Worm (Caenorhabditis elegans) whole organism, L3 larva: Measurements from ENCODE around the gene gpr-2.

ENCODE experiments used
- aly-2 ChIP-seq: fragments of 150-350 bp; optimal IDR thresholded peaks from 2 replicates; lab custom pipeline; 2014; ENCODE audit warnings: missing biosample characterization, missing genetic modification characterization
- fkh-10 ChIP-seq: sonication (generic microtip); optimal IDR thresholded peaks from 2 replicates; lab custom pipeline; 2017; ENCODE audit warnings: missing biosample characterization, missing genetic modification reagents, missing genetic modification characterization
- fos-1 ChIP-seq: fragments of 150-350 bp; optimal IDR thresholded peaks from 2 replicates; lab custom pipeline; 2014; ENCODE audit warnings: missing biosample characterization, missing genetic modification characterization
- lin-15B ChIP-seq: fragments of 150-350 bp; optimal IDR thresholded peaks from 2 replicates; lab custom pipeline; 2014; ENCODE audit warnings: missing biosample characterization, missing genetic modification characterization
- lin-39 ChIP-seq: fragments of 150-350 bp; optimal IDR thresholded peaks from 2 replicates; lab custom pipeline; 2018; ENCODE audit warnings: missing biosample characterization, missing genetic modification reagents, missing genetic modification characterization
- nhr-25 ChIP-seq: sonication (generic microtip); optimal IDR thresholded peaks from 2 replicates; lab custom pipeline; 2017; ENCODE audit warnings: missing biosample characterization, missing genetic modification characterization
- nhr-76 ChIP-seq: fragments of 150-350 bp; sonication (generic microtip); optimal IDR thresholded peaks from 5 replicates; lab custom pipeline; 2014; ENCODE audit warnings: missing biosample characterization, missing genetic modification characterization
- nhr-77 ChIP-seq: fragments of 150-350 bp; optimal IDR thresholded peaks from 2 replicates; lab custom pipeline; 2014; ENCODE audit warnings: missing biosample characterization, missing genetic modification characterization
- sea-2 ChIP-seq: fragments of 150-350 bp; sonication (generic microtip); optimal IDR thresholded peaks from 4 replicates; lab custom pipeline; 2014; ENCODE audit warnings: missing biosample characterization, missing genetic modification reagents, missing genetic modification characterization
- snpc-4 ChIP-seq: fragments of 150-350 bp; optimal IDR thresholded peaks from 2 replicates; lab custom pipeline; 2014; ENCODE audit warnings: missing biosample characterization, missing genetic modification characterization
- unc-62 ChIP-seq: fragments of 150-350 bp; sonication (generic microtip); optimal IDR thresholded peaks from 4 replicates; lab custom pipeline; 2014; ENCODE audit warnings: missing biosample characterization, missing genetic modification reagents, missing genetic modification characterization
- zag-1 ChIP-seq: fragments of 150-350 bp; optimal IDR thresholded peaks from 2 replicates; lab custom pipeline; 2014; ENCODE audit warnings: missing biosample characterization, missing genetic modification characterization

ce11 chrIII:9355412-9355969, 37.5 kb downstream of the gpr-2 start, which contains the start of gene chtb-1:
- no peak for TF ChIP-seq nhr-76 (tag; lab: Kevin White, UChicago)
- no peak for TF ChIP-seq nhr-25
- TF ChIP-seq lin-15B: no peak
- no peak for TF ChIP-seq unc-62 (GFP tag; lab: Kevin White, UChicago)
- TF ChIP-seq sea-2 (GFP tag; lab: Kevin White, UChicago): no peak
- no peak for TF ChIP-seq aly-2
- TF ChIP-seq fos-1 (tag; lab: Kevin White, UChicago): no peak
- no peak for TF ChIP-seq snpc-4
- no peak for TF ChIP-seq nhr-77 (tag; lab: Kevin White, UChicago)
- no peak for TF ChIP-seq zag-1 (tag; lab: Kevin White, UChicago)
- no peak for TF ChIP-seq lin-39
- no peak for TF ChIP-seq fkh-10
